Worm (Caenorhabditis elegans): ENCODE results near the gene F14D2.15.
A peak's percentile ranks its signal among the peaks of the same experiment; 100 is the strongest.

The F14D2.15 gene

DNA sequence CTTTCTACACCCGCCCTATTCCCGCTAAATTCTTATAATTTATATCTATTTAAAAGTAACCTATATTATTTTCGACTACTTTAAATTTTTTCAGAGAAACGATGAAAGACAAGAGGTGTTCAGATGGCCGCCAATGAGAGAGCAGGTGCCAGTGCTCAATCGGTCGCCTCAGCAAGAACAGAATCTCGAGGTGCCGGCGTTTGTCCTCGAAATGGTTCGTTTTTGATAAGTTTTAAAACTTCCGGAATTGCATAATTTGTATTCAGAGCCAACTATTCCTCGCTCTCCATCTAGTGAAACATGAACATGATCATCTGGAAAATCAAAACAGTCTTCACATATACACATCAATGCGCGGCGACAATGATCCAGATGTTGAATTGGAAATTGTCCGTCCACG is 27.4 kb upstream of the F14D2.15 start, which contains the start of gene bath-23:
TSS of gene bath-23 (plus strand) at position 301 of the 400 bp plus-strand sequence.
- no peak for TF ChIP-seq unc-30 (tag; optimal IDR thresholded peaks at IDR 0.05)
- TF ChIP-seq egl-13 (tag; optimal IDR thresholded peaks at IDR 0.05) = no peak
- TF ChIP-seq fkh-4 (tag; optimal IDR thresholded peaks at IDR 0.05; ENCODE audit: borderline replicate concordance) = no peak
- no peak for TF ChIP-seq sup-37 (GFP tag; optimal IDR thresholded peaks at IDR 0.05)
- no peak for TF ChIP-seq rnt-1 (tag; optimal IDR thresholded peaks at IDR 0.05)
- no peak for TF ChIP-seq irx-1 (tag; optimal IDR thresholded peaks at IDR 0.05)
- no peak for TF ChIP-seq nhr-47 (tag; optimal IDR thresholded peaks at IDR 0.05)
- TF ChIP-seq ceh-8 (GFP tag; optimal IDR thresholded peaks at IDR 0.05) = no peak
- TF ChIP-seq sptf-1 (tag; optimal IDR thresholded peaks at IDR 0.05) = no peak
- no peak for TF ChIP-seq Y116A8C.19 (tag; optimal IDR thresholded peaks at IDR 0.05; ENCODE audit: borderline replicate concordance)

DNA sequence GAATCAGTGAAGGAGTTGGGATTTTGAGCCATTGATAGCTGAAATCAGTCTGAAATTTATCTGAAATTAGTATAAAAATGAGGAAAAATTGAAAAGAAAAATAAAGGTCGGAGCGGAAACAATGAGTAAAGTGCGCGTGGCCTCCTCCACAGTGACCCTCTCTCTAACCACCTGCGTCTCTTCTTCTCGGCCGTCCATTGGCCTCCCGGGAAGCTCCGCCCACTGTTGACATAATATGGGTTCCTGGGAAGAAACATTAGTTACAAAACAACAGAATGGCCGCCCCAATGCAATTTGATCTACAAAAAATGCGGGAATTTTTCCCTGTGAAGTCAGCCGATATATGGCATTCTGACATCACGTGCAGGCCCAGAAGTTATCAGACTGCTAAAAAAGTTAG is 26.4 kb upstream of the F14D2.15 start, which contains the start of gene Y49F6C.8:
TSS of gene Y49F6C.8 (minus strand) at position 51 of the 400 bp plus-strand sequence.
- TF ChIP-seq Y116A8C.19 (tag; optimal IDR thresholded peaks at IDR 0.05; ENCODE audit: borderline replicate concordance) (no peak), lsy-2 (tag; optimal IDR thresholded peaks at IDR 0.05) (peak; percentile 38 to 50), efl-1 (optimal IDR thresholded peaks at IDR 0.05) (no peak), efl-1 (GFP tag; optimal IDR thresholded peaks at IDR 0.05 in 1 of 2) (peak in 1 of 2 experiments; percentile 33), rnt-1 (tag; optimal IDR thresholded peaks at IDR 0.05) (peak; percentile 4)

DNA sequence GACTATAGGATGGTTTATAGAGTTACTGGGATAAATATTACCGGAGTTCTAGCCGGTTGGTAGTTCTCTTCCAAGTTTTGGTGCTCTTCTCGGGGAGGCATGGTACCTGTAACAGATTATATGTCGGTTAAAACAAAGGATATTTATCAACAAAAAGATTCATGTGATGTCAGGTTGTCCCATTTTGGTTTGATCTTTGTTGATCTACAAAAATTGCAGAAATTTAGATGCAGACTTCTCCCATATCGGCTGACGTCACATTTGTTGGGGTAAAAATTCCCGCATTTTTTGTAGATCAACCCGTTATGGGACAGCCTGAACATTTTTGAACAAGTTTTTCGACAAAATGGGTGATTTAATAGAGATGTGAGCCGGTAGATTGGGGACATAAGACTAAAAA is 24.5 kb upstream of the F14D2.15 start, which contains the start of gene Y49F6C.7:
TSS of gene Y49F6C.7 (minus strand) at position 101 of the 400 bp plus-strand sequence.
- TF ChIP-seq nhr-47 (tag; optimal IDR thresholded peaks at IDR 0.05) (no peak), mdl-1 (tag; optimal IDR thresholded peaks at IDR 0.05) (no peak), elt-2 (tag; optimal IDR thresholded peaks at IDR 0.05) (no peak), sup-37 (GFP tag; optimal IDR thresholded peaks at IDR 0.05) (no peak), nhr-237 (tag; optimal IDR thresholded peaks at IDR 0.05) (no peak), egl-13 (tag; optimal IDR thresholded peaks at IDR 0.05) (no peak), fkh-10 (GFP tag; optimal IDR thresholded peaks at IDR 0.05) (no peak), ces-1 (GFP tag; optimal IDR thresholded peaks at IDR 0.05) (no peak)

DNA sequence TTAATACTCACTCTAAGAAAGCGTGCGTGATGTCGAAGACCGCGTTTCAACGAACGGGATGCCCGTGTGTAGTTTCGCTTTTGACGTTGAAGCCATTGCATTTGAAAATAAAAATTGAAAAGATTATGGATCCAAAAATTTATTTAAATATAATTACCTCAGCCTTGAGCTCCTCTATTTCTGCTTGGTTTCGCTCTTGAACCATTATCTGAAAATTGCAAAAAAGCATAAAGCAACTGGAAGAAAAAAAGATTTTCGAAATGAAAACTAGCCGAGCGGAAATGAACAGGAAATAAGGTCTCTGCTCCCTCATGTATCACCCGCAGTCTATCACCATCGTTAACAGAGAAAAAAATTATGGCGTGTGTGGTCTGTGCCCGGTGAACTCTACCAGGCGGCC is 23.5 kb upstream of the F14D2.15 start, which contains the start of gene Y49F6C.6:
TSS of gene Y49F6C.6 (minus strand) at position 101 of the 400 bp plus-strand sequence.
- TF ChIP-seq pag-3 (tag; optimal IDR thresholded peaks at IDR 0.05; ENCODE audit: borderline replicate concordance, insufficient read depth) (no peak), unc-62 (GFP tag; optimal IDR thresholded peaks at IDR 0.05) (no peak), zip-4 (GFP tag; optimal IDR thresholded peaks at IDR 0.05) (no peak), sptf-1 (tag; optimal IDR thresholded peaks at IDR 0.05) (no peak), ceh-8 (GFP tag; optimal IDR thresholded peaks at IDR 0.05) (no peak), nhr-76 (tag; optimal IDR thresholded peaks at IDR 0.05) (no peak), pqm-1 (tag; optimal IDR thresholded peaks at IDR 0.05) (no peak), mef-2 (tag; optimal IDR thresholded peaks at IDR 0.05) (no peak), nhr-90 (tag; optimal IDR thresholded peaks at IDR 0.05; ENCODE audit: poor library complexity) (no peak), grh-1 (GFP tag; IDR thresholded peaks at IDR 0.05) (no peak), nhr-11 (tag; optimal IDR thresholded peaks at IDR 0.05) (no peak)

DNA sequence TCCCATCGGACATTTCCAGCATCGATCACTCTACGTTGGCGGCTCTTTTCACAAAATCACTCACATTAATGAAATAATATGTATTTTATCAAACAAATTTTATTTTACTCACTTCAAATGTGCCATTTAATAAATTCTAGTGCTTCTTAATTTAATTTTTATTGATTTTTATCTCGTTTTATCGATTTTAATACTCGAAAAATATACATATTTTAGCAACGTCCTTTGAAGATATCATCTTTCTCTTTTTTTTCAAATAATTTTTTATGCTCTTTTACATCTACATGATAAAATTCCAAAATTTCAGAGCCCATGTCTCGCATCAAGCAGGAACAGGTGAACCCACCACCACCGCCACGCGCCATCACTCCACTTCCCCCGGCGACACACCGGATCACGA is 15.2 kb upstream of the F14D2.15 start, which contains the start of the genes lido-14 and bath-27:
TSS of gene lido-14 (plus strand) at position 301 of the 400 bp plus-strand sequence.
TSS of gene bath-27 (plus strand) at position 306 of the 400 bp plus-strand sequence.
- TF ChIP-seq swsn-7 (tag; optimal IDR thresholded peaks at IDR 0.05) = no peak
- no peak for TF ChIP-seq xbp-1 (tag; optimal IDR thresholded peaks at IDR 0.05)
- TF ChIP-seq unc-86 (tag; optimal IDR thresholded peaks at IDR 0.05) = no peak
- no peak for TF ChIP-seq aha-1 (tag; optimal IDR thresholded peaks at IDR 0.05)
- no peak for TF ChIP-seq fkh-8 (tag; optimal IDR thresholded peaks at IDR 0.05)
- no peak for TF ChIP-seq sox-4 (tag; optimal IDR thresholded peaks at IDR 0.05)
